Fruit fly (Drosophila melanogaster) whole organism, embryonic: ENCODE data around the gene pcm.

Experiments used
- Abd-B ChIP-seq: fragments of 200-800 bp; sonication (Bioruptor generic); optimal IDR thresholded peaks from 2 replicates; lab custom pipeline; 2018; ENCODE audit warnings: missing biosample characterization, mild to moderate bottlenecking, missing genetic modification characterization, moderate library complexity
- B-H1 ChIP-seq: fragments of 200-800 bp; sonication (Bioruptor generic); IDR thresholded peaks from 3 replicates; pipeline ENCODE4 v1.3.6; 2022; ENCODE audit warnings: missing biosample characterization, missing genetic modification characterization
- Bteb2 ChIP-seq: fragments of 200-800 bp; sonication (Bioruptor generic); optimal IDR thresholded peaks from 2 replicates; lab custom pipeline; 2016; ENCODE audit warnings: missing biosample characterization, missing genetic modification characterization
- CG10565 ChIP-seq: fragments of 200-800 bp; sonication (Bioruptor generic); optimal IDR thresholded peaks from 3 replicates; lab custom pipeline; 2016; ENCODE audit warnings: missing biosample characterization, mild to moderate bottlenecking, missing genetic modification characterization
- CG12659 ChIP-seq: fragments of 200-800 bp; sonication (Bioruptor generic); optimal IDR thresholded peaks from 3 replicates; lab custom pipeline; 2017; ENCODE audit warnings: mild to moderate bottlenecking, missing biosample characterization, missing genetic modification reagents, missing genetic modification characterization
- CG13424 ChIP-seq: fragments of 200-800 bp; sonication (Bioruptor generic); optimal IDR thresholded peaks from 2 replicates; lab custom pipeline; 2019; ENCODE audit warnings: missing biosample characterization, mild to moderate bottlenecking, missing genetic modification characterization, moderate library complexity
- CG13624 ChIP-seq: fragments of 200-800 bp; sonication (Bioruptor generic); optimal IDR thresholded peaks from 2 replicates; lab custom pipeline; 2016; ENCODE audit warnings: missing biosample characterization, missing genetic modification characterization
- CG14050 ChIP-seq: fragments of 200-800 bp; sonication (Bioruptor generic); IDR thresholded peaks from 3 replicates; pipeline ENCODE4 v1.3.6; 2022; ENCODE audit warnings: missing biosample characterization, missing genetic modification characterization
- CG14860 ChIP-seq: fragments of 200-800 bp; sonication (Bioruptor generic); IDR thresholded peaks from 3 replicates; pipeline ENCODE4 v1.3.6; 2022; ENCODE audit warnings: missing biosample characterization, missing genetic modification characterization; ENCODE audit not compliant: partially characterized antibody
- CG14965 ChIP-seq: fragments of 200-800 bp; sonication (Bioruptor generic); optimal IDR thresholded peaks from 2 replicates; lab custom pipeline; 2016; ENCODE audit warnings: missing biosample characterization, missing genetic modification characterization, borderline replicate concordance
- CG16813 ChIP-seq: fragments of 200-800 bp; sonication (Bioruptor generic); IDR thresholded peaks from 3 replicates; pipeline ENCODE4 v1.3.6; 2022; ENCODE audit warnings: missing biosample characterization, missing genetic modification characterization; ENCODE audit not compliant: partially characterized antibody
- CG17802 ChIP-seq: fragments of 200-800 bp; sonication (Bioruptor generic); optimal IDR thresholded peaks from 2 replicates; lab custom pipeline; 2018; ENCODE audit warnings: missing biosample characterization, mild to moderate bottlenecking, missing genetic modification characterization, moderate library complexity
- CG2678 ChIP-seq: fragments of 200-800 bp; sonication (Bioruptor generic); optimal IDR thresholded peaks from 3 replicates; lab custom pipeline; 2019; ENCODE audit warnings: missing biosample characterization, mild to moderate bottlenecking, missing genetic modification characterization, moderate library complexity
- CG32532 ChIP-seq: fragments of 200-800 bp; sonication (Bioruptor generic); IDR thresholded peaks from 2 replicates; pipeline ENCODE4 v1.3.6; 2022; ENCODE audit warnings: missing biosample characterization, missing genetic modification characterization
- CG7357 ChIP-seq: fragments of 200-800 bp; sonication (Bioruptor generic); IDR thresholded peaks from 3 replicates; pipeline ENCODE4 v1.3.6; 2022; ENCODE audit warnings: missing biosample characterization, missing genetic modification characterization
- CG8089 ChIP-seq: fragments of 200-800 bp; sonication (Bioruptor generic); optimal IDR thresholded peaks from 3 replicates; lab custom pipeline; 2016; ENCODE audit warnings: missing biosample characterization, missing genetic modification characterization
- CG8944 ChIP-seq: fragments of 200-800 bp; sonication (Bioruptor generic); optimal IDR thresholded peaks from 3 replicates; lab custom pipeline; 2016; ENCODE audit warnings: missing biosample characterization, missing genetic modification characterization
- CG9437 ChIP-seq: fragments of 200-800 bp; sonication (Bioruptor generic); optimal IDR thresholded peaks from 2 replicates; lab custom pipeline; 2018; ENCODE audit warnings: missing biosample characterization, mild to moderate bottlenecking, missing genetic modification characterization
- CG9609 ChIP-seq: fragments of 200-800 bp; sonication (Bioruptor generic); optimal IDR thresholded peaks from 3 replicates; lab custom pipeline; 2016; ENCODE audit warnings: missing biosample characterization, missing genetic modification characterization
- CG9876 ChIP-seq: fragments of 200-800 bp; sonication (Bioruptor generic); optimal IDR thresholded peaks from 2 replicates; lab custom pipeline; 2016; ENCODE audit warnings: missing biosample characterization, missing genetic modification characterization
- CoRest ChIP-seq: fragments of 200-800 bp; sonication (Bioruptor generic); optimal IDR thresholded peaks from 3 replicates; lab custom pipeline; 2018; ENCODE audit warnings: missing biosample characterization, mild to moderate bottlenecking, missing genetic modification characterization, moderate library complexity
- CrebB ChIP-seq: fragments of 200-800 bp; sonication (Bioruptor generic); optimal IDR thresholded peaks from 3 replicates; lab custom pipeline; 2018; ENCODE audit warnings: missing biosample characterization, mild to moderate bottlenecking, missing genetic modification characterization
- E2f2 ChIP-seq: fragments of 200-800 bp; sonication (Bioruptor generic); IDR thresholded peaks from 2 replicates; pipeline ENCODE4 v1.3.6; 2022; ENCODE audit warnings: missing biosample characterization, missing genetic modification characterization
- HLH54F ChIP-seq: fragments of 200-800 bp; sonication (Bioruptor generic); optimal IDR thresholded peaks from 3 replicates; lab custom pipeline; 2016; ENCODE audit warnings: missing biosample characterization, missing genetic modification characterization
- MBD-R2 ChIP-seq: fragments of 200-800 bp; sonication (Bioruptor generic); IDR thresholded peaks from 2 replicates; pipeline ENCODE4 v1.3.6; 2022; ENCODE audit warnings: missing biosample characterization, missing genetic modification characterization
- Myb ChIP-seq: fragments of 200-800 bp; sonication (Bioruptor generic); optimal IDR thresholded peaks from 2 replicates; lab custom pipeline; 2016; ENCODE audit warnings: missing biosample characterization, missing genetic modification characterization
- NFAT ChIP-seq: fragments of 200-800 bp; sonication (Bioruptor generic); IDR thresholded peaks from 2 replicates; pipeline ENCODE4 v1.3.6; 2022; ENCODE audit warnings: missing biosample characterization, missing genetic modification characterization
- Trl ChIP-seq, 3 experiments: fragments of >200 bp in 2 of 3; fragments of 200-800 bp in 1 of 3; sonication (Bioruptor generic) in 1 of 3; optimal IDR thresholded peaks; 2 replicates in 1 of 3; 3 replicates in 2 of 3; lab custom pipeline; 2016 to 2017; ENCODE audit warnings: missing biosample characterization in 1 of 3, missing genetic modification characterization in 1 of 3
- aop ChIP-seq: fragments of 200-800 bp; sonication (Bioruptor generic); IDR thresholded peaks from 2 replicates; pipeline ENCODE4 v1.3.6; 2022; ENCODE audit warnings: missing biosample characterization, missing genetic modification characterization
- ato ChIP-seq: fragments of 200-800 bp; sonication (Bioruptor generic); IDR thresholded peaks from 2 replicates; pipeline ENCODE4 v1.3.6; 2022; ENCODE audit warnings: missing biosample characterization, missing genetic modification characterization; ENCODE audit not compliant: partially characterized antibody
- crol ChIP-seq: fragments of 200-800 bp; sonication (Bioruptor generic); IDR thresholded peaks from 2 replicates; pipeline ENCODE4 v1.3.6; 2022; ENCODE audit warnings: missing biosample characterization, missing genetic modification characterization
- cwo ChIP-seq: fragments of 200-800 bp; sonication (Bioruptor generic); optimal IDR thresholded peaks from 3 replicates; lab custom pipeline; 2017; ENCODE audit warnings: missing biosample characterization, missing genetic modification characterization, mild to moderate bottlenecking, moderate library complexity, missing genetic modification reagents
- dpn ChIP-seq, 2 experiments: fragments of 200-800 bp; sonication (Bioruptor generic); optimal IDR thresholded peaks; 3 replicates each; lab custom pipeline; 2016; ENCODE audit warnings: missing biosample characterization in 2 of 2, missing genetic modification characterization in 2 of 2
- eve ChIP-seq, 2 experiments: fragments of >200 bp; optimal IDR thresholded peaks; 2 replicates each; lab custom pipeline; 2017; ENCODE audit warnings: missing biosample characterization in 2 of 2, missing genetic modification characterization in 2 of 2
- gcm ChIP-seq: fragments of 200-800 bp; sonication (Bioruptor generic); optimal IDR thresholded peaks from 2 replicates; lab custom pipeline; 2019; ENCODE audit warnings: missing biosample characterization, mild to moderate bottlenecking, missing genetic modification characterization, moderate library complexity
- gfzf ChIP-seq: fragments of 200-800 bp; sonication (Bioruptor generic); optimal IDR thresholded peaks from 2 replicates; lab custom pipeline; 2016; ENCODE audit warnings: missing biosample characterization, mild to moderate bottlenecking, missing genetic modification characterization, moderate library complexity
- gro ChIP-seq: fragments of 200-800 bp; sonication (Bioruptor generic); optimal IDR thresholded peaks from 2 replicates; lab custom pipeline; 2016; ENCODE audit warnings: missing biosample characterization, missing genetic modification characterization
- hb ChIP-seq: fragments of 200-800 bp; sonication (Bioruptor generic); IDR thresholded peaks from 3 replicates; pipeline ENCODE4 v1.3.6; 2022; ENCODE audit warnings: missing biosample characterization, missing genetic modification characterization; ENCODE audit not compliant: partially characterized antibody
- insv ChIP-seq, 2 experiments: fragments of 200-800 bp; sonication (Bioruptor generic); optimal IDR thresholded peaks; 3 replicates each; lab custom pipeline; 2016 to 2018; ENCODE audit warnings: missing biosample characterization in 2 of 2, missing genetic modification characterization in 2 of 2
- klu ChIP-seq: fragments of 200-800 bp; sonication (Bioruptor generic); IDR thresholded peaks from 2 replicates; pipeline ENCODE4 v1.3.6; 2022; ENCODE audit warnings: missing biosample characterization, missing genetic modification characterization
- onecut ChIP-seq: fragments of 200-800 bp; sonication (Bioruptor generic); IDR thresholded peaks from 2 replicates; pipeline ENCODE4 v1.3.6; 2022; ENCODE audit warnings: missing biosample characterization, missing genetic modification characterization
- pfk ChIP-seq: fragments of 200-800 bp; sonication (Bioruptor generic); optimal IDR thresholded peaks from 2 replicates; lab custom pipeline; 2018; ENCODE audit warnings: missing biosample characterization, mild to moderate bottlenecking, missing genetic modification characterization, moderate library complexity
- repo ChIP-seq: fragments of 200-800 bp; sonication (Bioruptor generic); optimal IDR thresholded peaks from 2 replicates; lab custom pipeline; 2016; ENCODE audit warnings: missing biosample characterization, missing genetic modification characterization
- row ChIP-seq: fragments of 200-800 bp; sonication (Bioruptor generic); IDR thresholded peaks from 3 replicates; pipeline ENCODE4 v1.3.6; 2022; ENCODE audit warnings: missing biosample characterization, missing genetic modification characterization
- run ChIP-seq: fragments of 200-800 bp; sonication (Bioruptor generic); optimal IDR thresholded peaks from 3 replicates; lab custom pipeline; 2018; ENCODE audit warnings: missing biosample characterization, mild to moderate bottlenecking, missing genetic modification characterization
- sima ChIP-seq: fragments of 200-800 bp; sonication (Bioruptor generic); optimal IDR thresholded peaks from 2 replicates; lab custom pipeline; 2016; ENCODE audit warnings: missing biosample characterization, missing genetic modification characterization
- tna ChIP-seq: fragments of 200-800 bp; sonication (Bioruptor generic); IDR thresholded peaks from 2 replicates; pipeline ENCODE4 v1.3.6; 2022; ENCODE audit warnings: missing biosample characterization, missing genetic modification characterization; ENCODE audit not compliant: partially characterized antibody
- vfl ChIP-seq: fragments of 200-800 bp; sonication (Bioruptor generic); optimal IDR thresholded peaks from 2 replicates; lab custom pipeline; 2016; ENCODE audit warnings: missing biosample characterization, missing genetic modification characterization
- wdn ChIP-seq: fragments of 200-800 bp; sonication (Bioruptor generic); IDR thresholded peaks from 2 replicates; pipeline ENCODE4 v1.3.6; 2022; ENCODE audit warnings: missing biosample characterization, missing genetic modification characterization

The pcm gene

DNA sequence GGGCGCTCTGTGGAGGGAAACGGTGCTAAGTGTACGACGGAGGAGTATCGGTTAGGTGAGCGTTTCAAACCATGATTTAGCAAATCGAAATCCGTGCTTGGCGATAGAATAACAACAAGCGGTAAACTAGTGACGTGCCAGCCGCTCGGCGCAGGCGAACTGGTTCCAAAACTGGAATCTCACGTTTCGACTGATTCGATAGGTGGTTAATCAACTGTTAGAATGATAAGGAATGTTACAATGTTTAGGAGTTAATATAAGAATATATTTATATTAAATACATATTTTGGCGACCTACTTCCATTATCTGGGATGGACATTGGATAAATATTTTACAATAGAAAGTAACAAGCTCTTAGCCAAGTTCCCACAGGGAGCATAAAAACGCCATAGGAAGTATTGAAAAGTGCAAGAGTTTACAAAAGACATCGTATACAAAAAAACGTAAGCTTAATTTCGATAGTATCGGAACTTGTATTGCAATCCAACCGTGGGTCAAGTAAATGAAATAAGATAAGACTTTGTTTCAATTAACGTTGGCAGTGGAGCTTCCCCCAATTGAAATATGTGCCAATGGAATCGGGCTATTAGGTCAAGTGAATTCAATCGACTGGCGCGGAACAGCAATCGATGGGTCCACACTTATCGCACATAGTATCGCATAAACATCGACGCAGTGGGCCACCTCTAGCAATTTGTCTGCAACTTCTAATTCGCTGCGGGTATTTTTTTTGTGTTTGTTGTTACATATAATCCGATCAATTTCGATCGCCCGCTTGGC lies 3.2 kb upstream of the pcm start, which contains the start of the genes ksh, CG14200 and Pfrx (continued):
- TF ChIP-seq vfl (GFP tag; lab: Kevin White, UChicago) (no peak), cwo (GFP tag; lab: Kevin White, UChicago) (no peak), gcm (GFP tag; lab: Kevin White, UChicago) (no peak), aop (GFP tag; lab: Robert Waterston, UW) (no peak), eve (GFP tag; optimal IDR thresholded peaks at IDR 0.05; lab: Kevin White, UChicago) (no peak), CG32532 (peak; percentile 86), CrebB (tag; lab: Kevin White, UChicago) (no peak), CG16813 (GFP tag; lab: Robert Waterston, UW) (peak; percentile 92), klu (0 out of 2 replicates have a peak, but pooled peaks have one; percentile 17), NFAT (GFP tag; lab: Robert Waterston, UW) (peak; percentile 55; the same call in 1 of the 2 replicates), gro (GFP tag; lab: Kevin White, UChicago) (no peak), CG7357 (GFP tag; lab: Robert Waterston, UW) (peak; percentile 96), hb (peak; percentile 92), Bteb2 (GFP tag; lab: Kevin White, UChicago) (no peak), CG10565 (GFP tag; lab: Kevin White, UChicago) (no peak), E2f2 (GFP tag; lab: Robert Waterston, UW) (peak; percentile 45), Myb (peak; percentile 89), onecut (GFP tag; lab: Robert Waterston, UW) (no peak), CG12659 (GFP tag; lab: Kevin White, UChicago) (peak; percentile 38), CG8089 (no peak), sima (GFP tag; lab: Kevin White, UChicago) (no peak), run (tag; lab: Kevin White, UChicago) (no peak), repo (GFP tag; lab: Kevin White, UChicago) (peak; percentile 15), pfk (GFP tag; lab: Kevin White, UChicago) (peak; percentile 31), CG13424 (peak; percentile 1), Trl (optimal IDR thresholded peaks at IDR 0.05; lab: Kevin White, UChicago) (no peak), Trl (GFP tag; optimal IDR thresholded peaks at IDR 0.05; lab: Kevin White, UChicago) (no peak), CG13624 (GFP tag; lab: Kevin White, UChicago) (peak; percentile 41), CG2678 (tag; lab: Kevin White, UChicago) (no peak), CG9609 (GFP tag; lab: Kevin White, UChicago) (peak; percentile 7), wdn (GFP tag; lab: Robert Waterston, UW) (no peak), CG9876 (GFP tag; lab: Kevin White, UChicago) (no peak), CG9437 (peak; percentile 47), HLH54F (GFP tag; lab: Kevin White, UChicago) (peak; percentile 15), ato (GFP tag; lab: Robert Waterston, UW) (peak; percentile 80), row (GFP tag; lab: Robert Waterston, UW) (peak; percentile 72), CoRest (tag; lab: Kevin White, UChicago) (peak; percentile 22), Abd-B (GFP tag; lab: Kevin White, UChicago) (peak; percentile 26), CG8944 (peak; percentile 25), MBD-R2 (GFP tag; lab: Robert Waterston, UW) (peak; percentile 33), CG17802 (tag; lab: Kevin White, UChicago) (peak; percentile 63), insv (GFP tag; optimal IDR thresholded peaks at IDR 0.05; lab: Kevin White, UChicago) (peak in 1 of 2 experiments; percentile 14), B-H1 (GFP tag; lab: Robert Waterston, UW) (no peak), CG14965 (GFP tag; lab: Kevin White, UChicago) (no peak), crol (GFP tag; lab: Robert Waterston, UW) (no peak), CG14050 (no peak), tna (GFP tag; lab: Robert Waterston, UW) (peak; percentile 89), CG14860 (GFP tag; lab: Robert Waterston, UW) (peak; percentile 85), dpn (GFP tag; optimal IDR thresholded peaks at IDR 0.05; lab: Kevin White, UChicago) (peak in 1 of 2 experiments; percentile 33), gfzf (peak; percentile 31)
